Worm (Caenorhabditis elegans): ENCODE measurements around the gene soap-1.

Gene soap-1

DNA sequence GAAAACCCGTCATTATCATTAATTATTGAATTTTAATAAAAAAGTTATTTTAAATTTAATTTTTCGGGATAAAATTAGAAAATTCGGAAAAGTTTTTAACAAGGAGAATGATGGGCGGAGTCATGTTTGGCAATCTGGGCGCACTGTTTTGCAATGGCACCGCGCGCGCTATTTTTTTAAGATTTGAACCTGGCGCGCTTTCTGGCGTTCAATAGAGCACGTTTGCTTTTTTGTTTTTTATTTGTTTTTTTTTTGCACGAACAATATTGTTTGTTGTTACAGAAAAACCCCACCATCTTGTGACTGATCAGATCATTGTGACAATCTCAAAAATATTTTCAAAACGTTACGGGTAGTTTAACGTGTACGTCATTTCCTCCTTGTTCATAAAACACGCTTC lies 22.4 kb upstream of the soap-1 start, which contains the start of gene hyls-1:
TSS of gene hyls-1 (plus strand) at position 249 of the 400 bp plus-strand sequence.
- TF ChIP-seq lin-15B (tag; optimal IDR thresholded peaks at IDR 0.05) (peak; percentile 92), pha-4 (tag; optimal IDR thresholded peaks at IDR 0.05) (peak; percentile 96), ceh-16 (tag; optimal IDR thresholded peaks at IDR 0.05) (no peak), zag-1 (tag; optimal IDR thresholded peaks at IDR 0.05) (no peak), mml-1 (tag; optimal IDR thresholded peaks at IDR 0.05) (no peak), ztf-11 (tag; optimal IDR thresholded peaks at IDR 0.05) (no peak), fkh-10 (GFP tag; optimal IDR thresholded peaks at IDR 0.05) (no peak), egl-27 (tag; optimal IDR thresholded peaks at IDR 0.05) (no peak), fos-1 (tag; optimal IDR thresholded peaks at IDR 0.05) (no peak), unc-39 (tag; optimal IDR thresholded peaks at IDR 0.05) (no peak), nhr-11 (tag; optimal IDR thresholded peaks at IDR 0.05) (no peak), ceh-9 (tag; optimal IDR thresholded peaks at IDR 0.05) (no peak), aly-2 (tag; optimal IDR thresholded peaks at IDR 0.05) (no peak), nhr-67 (tag; optimal IDR thresholded peaks at IDR 0.05) (no peak), unc-62 (GFP tag; optimal IDR thresholded peaks at IDR 0.05) (no peak), egl-5 (tag; optimal IDR thresholded peaks at IDR 0.05) (peak; percentile 95), lsy-12 (tag; optimal IDR thresholded peaks at IDR 0.05) (no peak), pqm-1 (tag; optimal IDR thresholded peaks at IDR 0.05) (peak; percentile 31), tbx-2 (tag; optimal IDR thresholded peaks at IDR 0.05) (no peak), daf-12 (tag; optimal IDR thresholded peaks at IDR 0.05) (no peak), nfya-1 (tag; optimal IDR thresholded peaks at IDR 0.05; ENCODE audit: insufficient read depth) (peak; percentile 91), elt-2 (tag; optimal IDR thresholded peaks at IDR 0.05) (peak; percentile 51), ama-1 (optimal IDR thresholded peaks at IDR 0.05) (peak; percentile 32), lin-39 (tag; optimal IDR thresholded peaks at IDR 0.05) (peak; percentile 56), skn-1 (tag; optimal IDR thresholded peaks at IDR 0.05) (peak; percentile 37), hmg-11 (tag; optimal IDR thresholded peaks at IDR 0.05) (peak; percentile 86), jun-1 (tag; optimal IDR thresholded peaks at IDR 0.05) (no peak), R02D3.7 (tag; optimal IDR thresholded peaks at IDR 0.05) (peak; percentile 69), nhr-25 (tag; optimal IDR thresholded peaks at IDR 0.05) (peak; percentile 80), eor-1 (tag; optimal IDR thresholded peaks at IDR 0.05) (no peak), nhr-23 (tag; optimal IDR thresholded peaks at IDR 0.05) (peak; percentile 94), snpc-4 (tag; optimal IDR thresholded peaks at IDR 0.05) (peak; percentile 57), nhr-28 (tag; optimal IDR thresholded peaks at IDR 0.05) (no peak), elt-1 (tag; optimal IDR thresholded peaks at IDR 0.05) (no peak), nhr-76 (tag; optimal IDR thresholded peaks at IDR 0.05) (no peak), mdl-1 (tag; optimal IDR thresholded peaks at IDR 0.05) (no peak), sea-2 (GFP tag; optimal IDR thresholded peaks at IDR 0.05) (no peak), ceh-82 (tag; optimal IDR thresholded peaks at IDR 0.05) (peak; percentile 57), fkh-2 (tag; optimal IDR thresholded peaks at IDR 0.05) (no peak), nhr-43 (tag; optimal IDR thresholded peaks at IDR 0.05; ENCODE audit: poor library complexity, severe bottlenecking) (peak; percentile 92), ztf-4 (tag; optimal IDR thresholded peaks at IDR 0.05) (no peak), nhr-77 (tag; optimal IDR thresholded peaks at IDR 0.05) (no peak), ZK546.5 (tag; optimal IDR thresholded peaks at IDR 0.05) (no peak), ceh-28 (tag; optimal IDR thresholded peaks at IDR 0.05) (peak; percentile 65), nhr-237 (tag; optimal IDR thresholded peaks at IDR 0.05) (no peak), elt-3 (tag; optimal IDR thresholded peaks at IDR 0.05) (no peak), nhr-12 (tag; optimal IDR thresholded peaks at IDR 0.05) (no peak)

ce11 chrV:7237094-7237132 lies 22.2 kb upstream of the soap-1 start, which contains the start of gene hpo-9:
Gene hpo-9, minus strand, starts transcription at chrV:7237130.
- TF ChIP-seq pha-4 (tag; optimal IDR thresholded peaks at IDR 0.05), result no peak
- TF ChIP-seq sea-2 (GFP tag; optimal IDR thresholded peaks at IDR 0.05), result no peak
- TF ChIP-seq jun-1 (tag; optimal IDR thresholded peaks at IDR 0.05), result no peak
- TF ChIP-seq R02D3.7 (tag; optimal IDR thresholded peaks at IDR 0.05), result no peak
- no peak for TF ChIP-seq ceh-28 (tag; optimal IDR thresholded peaks at IDR 0.05)
- no peak for TF ChIP-seq mml-1 (tag; optimal IDR thresholded peaks at IDR 0.05)
- no peak for TF ChIP-seq ztf-4 (tag; optimal IDR thresholded peaks at IDR 0.05)
- no peak for TF ChIP-seq nhr-237 (tag; optimal IDR thresholded peaks at IDR 0.05)
- no peak for TF ChIP-seq nfya-1 (tag; optimal IDR thresholded peaks at IDR 0.05; ENCODE audit: insufficient read depth)
- TF ChIP-seq elt-1 (tag; optimal IDR thresholded peaks at IDR 0.05), result no peak
- no peak for TF ChIP-seq nhr-25 (tag; optimal IDR thresholded peaks at IDR 0.05)
- no peak for TF ChIP-seq elt-3 (tag; optimal IDR thresholded peaks at IDR 0.05)
- TF ChIP-seq lin-39 (tag; optimal IDR thresholded peaks at IDR 0.05), result no peak
- no peak for TF ChIP-seq egl-5 (tag; optimal IDR thresholded peaks at IDR 0.05)
- no peak for TF ChIP-seq ama-1 (optimal IDR thresholded peaks at IDR 0.05)
- no peak for TF ChIP-seq lsy-12 (tag; optimal IDR thresholded peaks at IDR 0.05)
- TF ChIP-seq daf-12 (tag; optimal IDR thresholded peaks at IDR 0.05), result no peak
- no peak for TF ChIP-seq nhr-67 (tag; optimal IDR thresholded peaks at IDR 0.05)
- no peak for TF ChIP-seq eor-1 (tag; optimal IDR thresholded peaks at IDR 0.05)
- TF ChIP-seq hmg-11 (tag; optimal IDR thresholded peaks at IDR 0.05), result no peak
